Worm (Caenorhabditis elegans) whole organism, young adult: Measurements from ENCODE around the gene mat-2.

Source experiments
- Y79H2A.3 ChIP-seq: fragments of 200-800 bp; sonication (Bioruptor generic); conservative IDR thresholded peaks from 2 replicates; pipeline ENCODE4 v1.3.6; 2022; ENCODE audit warnings: missing genetic modification reagents, missing genetic modification characterization, missing compliant biosample characterization
- lin-26 ChIP-seq: fragments of 200-800 bp; sonication (Bioruptor generic); IDR thresholded peaks from 2 replicates; pipeline ENCODE4 v1.3.6; 2022; ENCODE audit warnings: missing genetic modification reagents, missing genetic modification characterization, missing compliant biosample characterization
- lin-35 ChIP-seq, 3 experiments: fragments of 150-350 bp in 2 of 3; sonication (generic microtip) in 1 of 3; optimal IDR thresholded peaks; 2 replicates each; lab custom pipeline; 2014 to 2018; ENCODE audit warnings: missing biosample characterization in 3 of 3, missing genetic modification characterization in 3 of 3, missing genetic modification reagents in 3 of 3

- TF ChIP-seq lin-26 (GFP tag; lab: Robert Waterston, UW), result no peak
- TF ChIP-seq lin-35 (GFP tag; optimal IDR thresholded peaks at IDR 0.05; lab: Kevin White, UChicago), result peak in 1 of 3 experiments; percentile 59
- TF ChIP-seq Y79H2A.3 (GFP tag; lab: Robert Waterston, UW), result no peak
These were observed 9.5 kb upstream of the mat-2 start for ce11 chrII:11103052-11103451.
